Fruit fly (Drosophila melanogaster) whole organism, embryonic: ENCODE measurements around the gene CG13054.
A peak's percentile ranks its signal among the peaks of the same experiment; 100 is the strongest.

Experiments used
- Ada2b ChIP-seq: fragments of 200-800 bp; sonication (Bioruptor generic); IDR thresholded peaks from 2 replicates; pipeline ENCODE4 v1.3.6; 2022; ENCODE audit warnings: missing biosample characterization, missing genetic modification characterization
- Adf1 ChIP-seq: fragments of 200-800 bp; sonication (Bioruptor generic); IDR thresholded peaks from 2 replicates; pipeline ENCODE4 v1.3.6; 2022; ENCODE audit warnings: missing biosample characterization, missing genetic modification characterization
- Aef1 ChIP-seq: fragments of 200-800 bp; sonication (Bioruptor generic); IDR thresholded peaks from 3 replicates; pipeline ENCODE4 v1.3.6; 2022; ENCODE audit warnings: missing biosample characterization, missing genetic modification characterization
- Atf6 ChIP-seq: fragments of 200-800 bp; sonication (Bioruptor generic); IDR thresholded peaks from 2 replicates; pipeline ENCODE4 v1.3.6; 2022; ENCODE audit warnings: missing biosample characterization, missing genetic modification characterization
- CG10209 ChIP-seq: fragments of 200-800 bp; sonication (Bioruptor generic); optimal IDR thresholded peaks from 3 replicates; lab custom pipeline; 2017; ENCODE audit warnings: missing biosample characterization, mild to moderate bottlenecking, missing genetic modification characterization, missing genetic modification reagents
- CG10565 ChIP-seq: fragments of 200-800 bp; sonication (Bioruptor generic); optimal IDR thresholded peaks from 3 replicates; lab custom pipeline; 2016; ENCODE audit warnings: missing biosample characterization, mild to moderate bottlenecking, missing genetic modification characterization
- CG10654 ChIP-seq: fragments of 200-800 bp; sonication (Bioruptor generic); optimal IDR thresholded peaks from 2 replicates; lab custom pipeline; 2016; ENCODE audit warnings: missing biosample characterization, missing genetic modification characterization
- CG11696 ChIP-seq: fragments of 200-800 bp; sonication (Bioruptor generic); IDR thresholded peaks from 2 replicates; pipeline ENCODE4 v1.3.6; 2022; ENCODE audit warnings: missing biosample characterization, missing genetic modification characterization
- CG12744 ChIP-seq: fragments of 200-800 bp; sonication (Bioruptor generic); optimal IDR thresholded peaks from 2 replicates; lab custom pipeline; 2016; ENCODE audit warnings: missing biosample characterization, missing genetic modification characterization
- CG13123 ChIP-seq: fragments of 200-800 bp; sonication (Bioruptor generic); optimal IDR thresholded peaks from 2 replicates; lab custom pipeline; 2016; ENCODE audit warnings: missing biosample characterization, missing genetic modification characterization
- CG13775 ChIP-seq: fragments of 200-800 bp; sonication (Bioruptor generic); optimal IDR thresholded peaks from 3 replicates; lab custom pipeline; 2017; ENCODE audit warnings: missing biosample characterization, mild to moderate bottlenecking, missing genetic modification characterization
- CG14860 ChIP-seq: fragments of 200-800 bp; sonication (Bioruptor generic); IDR thresholded peaks from 3 replicates; pipeline ENCODE4 v1.3.6; 2022; ENCODE audit warnings: missing biosample characterization, missing genetic modification characterization; ENCODE audit not compliant: partially characterized antibody
- CG1603 ChIP-seq: fragments of 200-800 bp; sonication (Bioruptor generic); optimal IDR thresholded peaks from 2 replicates; lab custom pipeline; 2019; ENCODE audit warnings: missing biosample characterization, mild to moderate bottlenecking, missing genetic modification characterization, moderate library complexity
- CG1647 ChIP-seq: fragments of 200-800 bp; sonication (Bioruptor generic); optimal IDR thresholded peaks from 3 replicates; lab custom pipeline; 2016; ENCODE audit warnings: missing biosample characterization, missing genetic modification characterization
- CG3065 ChIP-seq: fragments of 200-800 bp; sonication (Bioruptor generic); optimal IDR thresholded peaks from 2 replicates; lab custom pipeline; 2016; ENCODE audit warnings: missing biosample characterization, missing genetic modification characterization
- CG31224 ChIP-seq: fragments of 200-800 bp; sonication (Bioruptor generic); IDR thresholded peaks from 2 replicates; pipeline ENCODE4 v1.3.6; 2022; ENCODE audit warnings: missing biosample characterization, missing genetic modification characterization
- CG32772 ChIP-seq: fragments of 200-800 bp; sonication (Bioruptor generic); IDR thresholded peaks from 2 replicates; pipeline ENCODE4 v1.3.6; 2022; ENCODE audit warnings: missing biosample characterization, missing genetic modification characterization
- CG4424 ChIP-seq: fragments of 200-800 bp; sonication (Bioruptor generic); optimal IDR thresholded peaks from 3 replicates; lab custom pipeline; 2016; ENCODE audit warnings: missing biosample characterization, missing genetic modification characterization
- CG4820 ChIP-seq: fragments of 200-800 bp; sonication (Bioruptor generic); optimal IDR thresholded peaks from 3 replicates; lab custom pipeline; 2016; ENCODE audit warnings: missing biosample characterization, missing genetic modification characterization
- CG5180 ChIP-seq: fragments of 200-800 bp; sonication (Bioruptor generic); optimal IDR thresholded peaks from 3 replicates; lab custom pipeline; 2017; ENCODE audit warnings: missing biosample characterization, missing genetic modification characterization, mild to moderate bottlenecking, moderate library complexity, missing genetic modification reagents
- CG6254 ChIP-seq: fragments of 200-800 bp; sonication (Bioruptor generic); optimal IDR thresholded peaks from 3 replicates; lab custom pipeline; 2017; ENCODE audit warnings: mild to moderate bottlenecking, missing biosample characterization, missing genetic modification reagents, missing genetic modification characterization
- CG6765 ChIP-seq: fragments of 200-800 bp; sonication (Bioruptor generic); optimal IDR thresholded peaks from 3 replicates; lab custom pipeline; 2017; ENCODE audit warnings: missing biosample characterization, mild to moderate bottlenecking, missing genetic modification characterization
- Chrac-16 ChIP-seq: fragments of 200-800 bp; sonication (Bioruptor generic); optimal IDR thresholded peaks from 3 replicates; lab custom pipeline; 2016; ENCODE audit warnings: missing biosample characterization, missing genetic modification characterization
- Dip3 ChIP-seq: fragments of 200-800 bp; sonication (Bioruptor generic); optimal IDR thresholded peaks from 3 replicates; lab custom pipeline; 2016; ENCODE audit warnings: missing biosample characterization, missing genetic modification characterization
- Ptx1 ChIP-seq: fragments of 200-800 bp; sonication (Bioruptor generic); IDR thresholded peaks from 2 replicates; pipeline ENCODE4 v1.3.6; 2022; ENCODE audit warnings: missing biosample characterization, missing genetic modification characterization
- Rfx ChIP-seq: fragments of 200-800 bp; sonication (Bioruptor generic); IDR thresholded peaks from 2 replicates; pipeline ENCODE4 v1.3.6; 2022; ENCODE audit warnings: missing biosample characterization, missing genetic modification characterization
- Rx ChIP-seq: fragments of 200-800 bp; sonication (Bioruptor generic); IDR thresholded peaks from 2 replicates; pipeline ENCODE4 v1.3.6; 2022; ENCODE audit warnings: missing biosample characterization, missing genetic modification characterization
- Sin3A ChIP-seq: fragments of >200 bp; optimal IDR thresholded peaks from 2 replicates; lab custom pipeline; 2018
- Sox100B ChIP-seq: fragments of 200-800 bp; sonication (Bioruptor generic); optimal IDR thresholded peaks from 3 replicates; lab custom pipeline; 2018; ENCODE audit warnings: missing biosample characterization, mild to moderate bottlenecking, missing genetic modification characterization
- Stat92E ChIP-seq, 3 experiments: fragments of >200 bp in 2 of 3; fragments of 200-800 bp in 1 of 3; sonication (Bioruptor generic) in 1 of 3; optimal IDR thresholded peaks; 2 replicates each; lab custom pipeline; 2017 to 2019; ENCODE audit warnings: missing biosample characterization in 3 of 3, missing genetic modification characterization in 3 of 3, mild to moderate bottlenecking in 1 of 3, moderate library complexity in 1 of 3
- chinmo ChIP-seq: fragments of 200-800 bp; sonication (Bioruptor generic); IDR thresholded peaks from 4 replicates; pipeline ENCODE4 v1.3.6; 2022; ENCODE audit warnings: missing biosample characterization, missing genetic modification characterization; ENCODE audit not compliant: partially characterized antibody
- ci ChIP-seq: fragments of 200-800 bp; sonication (Bioruptor generic); IDR thresholded peaks from 3 replicates; pipeline ENCODE4 v1.3.6; 2022; ENCODE audit warnings: missing biosample characterization, missing genetic modification characterization
- crol ChIP-seq: fragments of 200-800 bp; sonication (Bioruptor generic); IDR thresholded peaks from 2 replicates; pipeline ENCODE4 v1.3.6; 2022; ENCODE audit warnings: missing biosample characterization, missing genetic modification characterization
- dysf ChIP-seq: fragments of 200-800 bp; sonication (Bioruptor generic); IDR thresholded peaks from 3 replicates; pipeline ENCODE4 v1.3.6; 2022; ENCODE audit warnings: missing biosample characterization, missing genetic modification characterization
- fd3F ChIP-seq: fragments of 200-800 bp; sonication (Bioruptor generic); optimal IDR thresholded peaks from 2 replicates; lab custom pipeline; 2018; ENCODE audit warnings: missing biosample characterization, mild to moderate bottlenecking, missing genetic modification characterization, moderate library complexity
- gce ChIP-seq: fragments of 200-800 bp; sonication (Bioruptor generic); IDR thresholded peaks from 3 replicates; pipeline ENCODE4 v1.3.6; 2022; ENCODE audit warnings: missing biosample characterization, missing genetic modification characterization
- gt ChIP-seq: fragments of 200-800 bp; sonication (Bioruptor generic); IDR thresholded peaks from 2 replicates; pipeline ENCODE4 v1.3.6; 2022; ENCODE audit warnings: missing biosample characterization, missing genetic modification characterization
- hth ChIP-seq: fragments of >200 bp; optimal IDR thresholded peaks from 2 replicates; lab custom pipeline; 2017; ENCODE audit warnings: inconsistent platforms
- insv ChIP-seq, 2 experiments: fragments of 200-800 bp; sonication (Bioruptor generic); optimal IDR thresholded peaks; 3 replicates each; lab custom pipeline; 2016 to 2018; ENCODE audit warnings: missing biosample characterization in 2 of 2, missing genetic modification characterization in 2 of 2
- inv ChIP-seq: fragments of 200-800 bp; sonication (Bioruptor generic); IDR thresholded peaks from 2 replicates; pipeline ENCODE4 v1.3.6; 2022; ENCODE audit warnings: missing biosample characterization, missing genetic modification characterization; ENCODE audit not compliant: partially characterized antibody
- lab ChIP-seq: fragments of 200-800 bp; sonication (Bioruptor generic); optimal IDR thresholded peaks from 3 replicates; lab custom pipeline; 2017; ENCODE audit warnings: missing biosample characterization, missing genetic modification characterization, mild to moderate bottlenecking, moderate library complexity, missing genetic modification reagents
- lov ChIP-seq, 2 experiments: fragments of 200-800 bp in 1 of 2; fragments of >200 bp in 1 of 2; sonication (Bioruptor generic) in 1 of 2; IDR thresholded peaks in 1 of 2; optimal IDR thresholded peaks in 1 of 2; 2 replicates in 1 of 2; 3 replicates in 1 of 2; pipeline versions ENCODE4 v1.3.6 to Lab custom; 2017 to 2022; ENCODE audit warnings: missing biosample characterization in 1 of 2, missing genetic modification characterization in 1 of 2
- maf-S ChIP-seq: fragments of 200-800 bp; sonication (Bioruptor generic); optimal IDR thresholded peaks from 2 replicates; lab custom pipeline; 2016; ENCODE audit warnings: missing biosample characterization, missing genetic modification characterization
- pb ChIP-seq: fragments of 200-800 bp; sonication (Bioruptor generic); optimal IDR thresholded peaks from 3 replicates; lab custom pipeline; 2016; ENCODE audit warnings: missing biosample characterization, missing genetic modification characterization
- pita ChIP-seq: fragments of 200-800 bp; sonication (Bioruptor generic); optimal IDR thresholded peaks from 2 replicates; lab custom pipeline; 2017; ENCODE audit warnings: missing biosample characterization, mild to moderate bottlenecking, missing genetic modification characterization
- seq ChIP-seq: fragments of 200-800 bp; sonication (Bioruptor generic); IDR thresholded peaks from 2 replicates; pipeline ENCODE4 v1.3.6; 2022; ENCODE audit warnings: missing biosample characterization, missing genetic modification characterization
- slbo ChIP-seq: fragments of 200-800 bp; sonication (Bioruptor generic); IDR thresholded peaks from 2 replicates; pipeline ENCODE4 v1.3.6; 2022; ENCODE audit warnings: missing biosample characterization, missing genetic modification characterization
- stwl ChIP-seq: fragments of 200-800 bp; sonication (Bioruptor generic); optimal IDR thresholded peaks from 3 replicates; lab custom pipeline; 2018; ENCODE audit warnings: missing biosample characterization, mild to moderate bottlenecking, missing genetic modification characterization, moderate library complexity

CG13054 gene

dm6 chr3L:16289067-16289466 is 32.1 kb upstream of the CG13054 start (continued):
- TF ChIP-seq Ptx1 (GFP tag; lab: Robert Waterston, UW) (0 out of 2 replicates have a peak, but pooled peaks have one; percentile 43), Sin3A (no peak), CG1647 (GFP tag; lab: Kevin White, UChicago) (no peak), dysf (GFP tag; lab: Robert Waterston, UW) (peak; percentile 61; the same call in 2 of the 3 replicates), slbo (GFP tag; lab: Robert Waterston, UW) (peak; percentile 22; the same call in 1 of the 2 replicates), seq (GFP tag; lab: Robert Waterston, UW) (peak; percentile 73), Dip3 (no peak), fd3F (GFP tag; lab: Kevin White, UChicago) (peak; percentile 36), CG10565 (no peak), maf-S (GFP tag; lab: Kevin White, UChicago) (no peak), CG32772 (GFP tag; lab: Robert Waterston, UW) (0 out of 2 replicates have a peak, but pooled peaks have one; percentile 25), crol (no peak), CG11696 (GFP tag; lab: Robert Waterston, UW) (peak; percentile 44; the same call in 1 of the 2 replicates), chinmo (GFP tag; lab: Robert Waterston, UW) (no peak), CG12744 (no peak), Sox100B (GFP tag; lab: Kevin White, UChicago) (no peak), CG4820 (GFP tag; lab: Kevin White, UChicago) (no peak), Rfx (GFP tag; lab: Robert Waterston, UW) (peak; percentile 38; the same call in 1 of the 2 replicates), CG10654 (GFP tag; lab: Kevin White, UChicago) (peak; percentile 2), pb (GFP tag; lab: Kevin White, UChicago) (no peak), hth (no peak), CG1603 (tag; lab: Kevin White, UChicago) (no peak), pita (GFP tag; lab: Kevin White, UChicago) (no peak), CG31224 (no peak), Atf6 (GFP tag; lab: Robert Waterston, UW) (peak; percentile 38; the same call in 1 of the 2 replicates), Adf1 (GFP tag; lab: Robert Waterston, UW) (no peak), Rx (GFP tag; lab: Robert Waterston, UW) (no peak), CG4424 (GFP tag; lab: Kevin White, UChicago) (peak; percentile 38), ci (GFP tag; lab: Robert Waterston, UW) (no peak), lab (GFP tag; lab: Kevin White, UChicago) (peak; percentile 19), CG14860 (GFP tag; lab: Robert Waterston, UW) (no peak), Ada2b (GFP tag; lab: Robert Waterston, UW) (peak; percentile 58; the same call in 1 of the 2 replicates), insv (GFP tag; optimal IDR thresholded peaks at IDR 0.05; lab: Kevin White, UChicago) (no peak), CG13775 (GFP tag; lab: Kevin White, UChicago) (peak; percentile 11), Stat92E (GFP tag; optimal IDR thresholded peaks at IDR 0.05; lab: Kevin White, UChicago) (no peak), Chrac-16 (GFP tag; lab: Kevin White, UChicago) (peak; percentile 9), stwl (tag; lab: Kevin White, UChicago) (no peak), lov (optimal IDR thresholded peaks at IDR 0.05; lab: Kevin White, UChicago) (no peak), lov (GFP tag; IDR thresholded peaks at IDR 0.05; lab: Robert Waterston, UW) (no peak), CG13123 (GFP tag; lab: Kevin White, UChicago) (no peak), Aef1 (GFP tag; lab: Robert Waterston, UW) (0 out of 3 replicates have a peak, but pooled peaks have one; percentile 16), CG6254 (GFP tag; lab: Kevin White, UChicago) (no peak), gt (no peak), CG10209 (GFP tag; lab: Kevin White, UChicago) (peak; percentile 23), CG5180 (GFP tag; lab: Kevin White, UChicago) (no peak), CG3065 (GFP tag; lab: Kevin White, UChicago) (no peak), inv (GFP tag; lab: Robert Waterston, UW) (no peak), CG6765 (no peak), gce (GFP tag; lab: Robert Waterston, UW) (no peak)
